Worm (Caenorhabditis elegans): Measurements from ENCODE around the gene flap-1.

DNA sequence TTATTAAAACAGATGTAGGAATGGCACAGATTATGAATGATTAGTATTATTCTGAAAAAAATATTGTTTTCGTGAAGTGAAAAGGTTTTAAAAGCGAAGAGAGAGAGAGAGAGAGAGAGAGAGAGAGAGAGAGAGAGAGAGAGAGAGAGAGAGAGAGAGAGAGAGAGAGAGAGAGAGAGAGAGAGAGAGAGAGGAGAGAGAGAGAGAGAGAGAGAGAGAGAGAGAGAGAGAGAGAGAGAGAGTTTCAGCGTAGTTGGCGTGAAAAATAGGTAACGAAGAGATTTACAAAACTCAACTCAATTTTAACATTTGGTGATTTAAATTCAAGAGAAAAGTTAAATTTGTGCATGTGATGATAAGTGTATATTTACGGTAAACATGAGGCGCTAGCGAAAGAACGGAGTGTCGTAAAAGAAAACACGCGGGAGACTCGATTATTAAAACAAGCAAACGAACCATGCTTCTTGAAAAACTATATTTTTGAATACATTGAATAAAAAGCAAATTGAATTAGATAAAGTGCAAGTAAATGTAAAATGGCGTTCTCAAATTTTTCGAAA lies 39.5 kb upstream of the flap-1 start, which contains the start of gene panl-2:
- TF ChIP-seq zip-5 (tag; optimal IDR thresholded peaks at IDR 0.05) (no peak), rnt-1 (tag; optimal IDR thresholded peaks at IDR 0.05) (no peak), pag-3 (tag; optimal IDR thresholded peaks at IDR 0.05; ENCODE audit: borderline replicate concordance) (no peak), nfya-1 (tag; optimal IDR thresholded peaks at IDR 0.05) (peak; percentile 44)

Data from whole organism, late embryonic.